Worm (Caenorhabditis elegans): ENCODE measurements around the gene lgc-54.
A peak's percentile ranks its signal among the peaks of the same experiment; 100 is the strongest.

lgc-54 gene

ce11 chrV:6878559-6878958, 32.2 kb upstream of the lgc-54 start:
- no peak for TF ChIP-seq mdl-1 (tag; optimal IDR thresholded peaks at IDR 0.05)
- no peak for TF ChIP-seq nhr-11 (tag; optimal IDR thresholded peaks at IDR 0.05)
- no peak for TF ChIP-seq unc-55 (GFP tag; optimal IDR thresholded peaks at IDR 0.05)
- TF ChIP-seq unc-39 (tag; optimal IDR thresholded peaks at IDR 0.05): no peak
- no peak for TF ChIP-seq peb-1 (tag; optimal IDR thresholded peaks at IDR 0.05)
- TF ChIP-seq fos-1 (tag; optimal IDR thresholded peaks at IDR 0.05): no peak
- TF ChIP-seq skn-1 (tag; optimal IDR thresholded peaks at IDR 0.05): no peak
- no peak for TF ChIP-seq lin-11 (tag; optimal IDR thresholded peaks at IDR 0.05)
- TF ChIP-seq crh-2 (tag; optimal IDR thresholded peaks at IDR 0.05): no peak
- TF ChIP-seq nhr-6 (tag; optimal IDR thresholded peaks at IDR 0.05): no peak
- no peak for TF ChIP-seq sma-9 (GFP tag; optimal IDR thresholded peaks at IDR 0.05)
- no peak for TF ChIP-seq sma-9 (tag; optimal IDR thresholded peaks at IDR 0.05)
- TF ChIP-seq unc-62 (GFP tag; optimal IDR thresholded peaks at IDR 0.05): no peak
- no peak for TF ChIP-seq lin-39 (tag; optimal IDR thresholded peaks at IDR 0.05)
- no peak for TF ChIP-seq sma-3 (GFP tag; optimal IDR thresholded peaks at IDR 0.05)

DNA sequence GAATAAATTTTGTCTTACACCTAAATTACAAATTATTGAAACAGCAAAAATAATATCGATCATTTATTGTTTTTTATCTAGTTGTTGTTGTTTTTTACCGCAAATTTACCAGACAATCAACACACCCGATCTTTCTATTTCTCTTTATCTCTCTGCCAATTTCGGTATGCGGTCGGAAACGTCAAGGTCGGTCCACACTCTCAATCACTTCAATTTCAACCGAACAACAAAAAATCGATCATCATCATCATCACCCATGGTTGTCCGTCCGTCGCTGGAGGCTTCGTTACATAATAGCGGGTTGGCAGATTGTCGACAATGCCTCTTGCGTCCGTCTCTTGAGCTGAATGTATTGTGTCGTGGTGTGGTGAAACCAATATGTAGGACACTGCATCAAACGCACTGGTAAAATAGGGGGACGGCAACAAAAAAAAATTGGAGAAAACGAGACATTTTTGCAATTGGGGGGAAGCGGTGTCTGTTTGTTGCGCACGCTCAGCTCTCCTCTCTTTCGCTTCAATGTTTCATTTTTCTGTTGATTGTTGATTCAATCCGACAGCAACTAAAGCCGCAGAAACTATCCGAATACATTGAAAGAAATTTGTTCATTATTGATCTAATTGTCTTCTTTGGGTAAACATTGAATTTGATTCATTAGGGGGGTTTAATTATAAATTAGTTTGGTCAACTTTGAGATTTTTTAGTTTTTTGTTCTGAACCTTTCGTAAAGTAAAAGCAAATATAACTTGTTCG, 30.5 kb upstream of the lgc-54 start:
- TF ChIP-seq nhr-25 (tag; optimal IDR thresholded peaks at IDR 0.05): peak; percentile 61
- no peak for TF ChIP-seq egl-27 (tag; optimal IDR thresholded peaks at IDR 0.05)
- TF ChIP-seq nhr-77 (tag; optimal IDR thresholded peaks at IDR 0.05): no peak
- TF ChIP-seq nhr-129 (tag; optimal IDR thresholded peaks at IDR 0.05): peak; percentile 41
- peak; percentile 49 for TF ChIP-seq ceh-16 (tag; optimal IDR thresholded peaks at IDR 0.05)
- no peak for TF ChIP-seq blmp-1 (tag; optimal IDR thresholded peaks at IDR 0.05; ENCODE audit: insufficient read depth)
- TF ChIP-seq F13H6.1 (tag; optimal IDR thresholded peaks at IDR 0.05): peak; percentile 19
- TF ChIP-seq elt-1 (tag; optimal IDR thresholded peaks at IDR 0.05): peak; percentile 10
- TF ChIP-seq snpc-4 (tag; optimal IDR thresholded peaks at IDR 0.05): no peak
- peak; percentile 23 for TF ChIP-seq C34F6.9 (tag; optimal IDR thresholded peaks at IDR 0.05)
- no peak for TF ChIP-seq sma-9 (GFP tag; optimal IDR thresholded peaks at IDR 0.05)
- no peak for TF ChIP-seq sma-9 (tag; optimal IDR thresholded peaks at IDR 0.05)

DNA sequence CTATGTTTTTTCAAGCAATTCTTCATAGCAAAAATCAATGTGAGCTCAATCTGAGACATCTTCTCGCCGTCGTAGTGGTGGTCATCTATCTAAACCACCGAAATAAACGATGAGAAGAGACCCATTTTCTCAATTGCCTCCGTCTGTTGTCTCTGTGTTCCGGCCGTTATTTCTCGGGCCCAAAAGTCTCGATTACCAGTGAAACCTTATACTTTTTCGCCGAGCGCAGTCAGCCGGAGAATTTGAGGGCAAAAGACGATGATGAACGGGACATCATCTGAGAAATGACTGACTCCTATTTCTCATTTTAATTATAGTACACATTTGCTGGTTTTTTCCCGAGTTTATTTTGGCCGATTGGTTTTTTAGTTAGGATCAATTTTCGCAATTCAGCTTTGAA, 29.4 kb upstream of the lgc-54 start:
- TF ChIP-seq gmeb-1 (tag; optimal IDR thresholded peaks at IDR 0.05): no peak
- peak; percentile 3 for TF ChIP-seq F13H6.1 (tag; optimal IDR thresholded peaks at IDR 0.05)

DNA sequence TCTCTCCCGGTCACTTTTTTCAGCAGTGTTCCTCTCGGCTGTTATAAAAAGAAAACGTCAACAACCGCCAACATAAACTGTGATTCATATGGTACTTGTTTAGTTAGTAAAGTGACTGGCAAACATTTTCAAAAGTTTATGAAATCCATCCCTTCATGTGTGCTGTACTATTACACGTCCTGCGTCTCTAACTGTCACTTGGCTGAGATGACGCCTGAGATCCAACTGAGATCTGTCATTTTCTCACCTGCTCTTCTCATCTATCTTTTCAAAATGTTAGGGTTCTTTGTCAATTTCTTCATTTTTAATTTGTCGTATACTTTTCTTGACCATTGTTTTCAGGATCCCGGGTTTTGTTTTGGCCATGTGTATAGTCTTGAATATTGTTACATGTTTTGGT, 28.3 kb upstream of the lgc-54 start:
- no peak for TF ChIP-seq lin-11 (tag; optimal IDR thresholded peaks at IDR 0.05)
- no peak for TF ChIP-seq skn-1 (tag; optimal IDR thresholded peaks at IDR 0.05)
- no peak for TF ChIP-seq nhr-77 (tag; optimal IDR thresholded peaks at IDR 0.05)
- TF ChIP-seq crh-2 (tag; optimal IDR thresholded peaks at IDR 0.05): no peak
- no peak for TF ChIP-seq nhr-12 (tag; optimal IDR thresholded peaks at IDR 0.05)
- TF ChIP-seq F13H6.1 (tag; optimal IDR thresholded peaks at IDR 0.05): peak; percentile 2
- TF ChIP-seq nhr-6 (tag; optimal IDR thresholded peaks at IDR 0.05): no peak
- TF ChIP-seq aly-2 (tag; optimal IDR thresholded peaks at IDR 0.05): no peak
- TF ChIP-seq nhr-129 (tag; optimal IDR thresholded peaks at IDR 0.05): peak; percentile 37
- no peak for TF ChIP-seq ztf-4 (tag; optimal IDR thresholded peaks at IDR 0.05)

DNA sequence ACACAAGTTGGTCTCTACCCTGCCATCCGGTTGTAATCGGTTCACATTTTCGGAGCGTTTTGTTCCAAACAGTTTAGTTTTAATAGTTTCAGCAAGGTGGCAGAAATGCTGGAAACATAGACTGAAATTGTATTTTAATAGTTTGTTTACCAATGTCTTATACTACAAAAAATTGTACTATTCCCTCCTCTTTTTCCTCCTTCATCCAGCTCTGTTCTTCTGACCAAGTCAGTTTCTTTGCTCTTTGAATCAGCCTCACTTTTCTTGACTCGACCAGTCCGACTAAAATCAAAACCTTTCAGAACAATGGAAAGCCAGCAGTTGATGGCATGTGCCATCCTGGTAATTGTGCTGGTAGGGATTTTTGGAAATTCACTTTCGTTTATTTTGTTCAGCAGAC, 23.6 kb upstream of the lgc-54 start, which contains the start of gene frpr-18:
Gene frpr-18, plus strand, starts transcription at position 301 of the 400 bp plus-strand sequence.
- no peak for TF ChIP-seq ceh-16 (tag; optimal IDR thresholded peaks at IDR 0.05)
- no peak for TF ChIP-seq nhr-11 (tag; optimal IDR thresholded peaks at IDR 0.05)
- no peak for TF ChIP-seq F13H6.1 (tag; optimal IDR thresholded peaks at IDR 0.05)
- TF ChIP-seq dmd-4 (tag; optimal IDR thresholded peaks at IDR 0.05): no peak
- no peak for TF ChIP-seq blmp-1 (tag; optimal IDR thresholded peaks at IDR 0.05; ENCODE audit: insufficient read depth)
- TF ChIP-seq lin-39 (tag; optimal IDR thresholded peaks at IDR 0.05): no peak
- TF ChIP-seq mab-5 (tag; optimal IDR thresholded peaks at IDR 0.05): no peak
- no peak for TF ChIP-seq ama-1 (optimal IDR thresholded peaks at IDR 0.05)
- no peak for TF ChIP-seq fos-1 (tag; optimal IDR thresholded peaks at IDR 0.05)
- TF ChIP-seq zag-1 (tag; optimal IDR thresholded peaks at IDR 0.05): no peak
- no peak for TF ChIP-seq ztf-11 (tag; optimal IDR thresholded peaks at IDR 0.05)
- no peak for TF ChIP-seq skn-1 (tag; optimal IDR thresholded peaks at IDR 0.05)
- TF ChIP-seq sma-9 (GFP tag; optimal IDR thresholded peaks at IDR 0.05): no peak
- TF ChIP-seq sma-9 (tag; optimal IDR thresholded peaks at IDR 0.05): no peak
- TF ChIP-seq ztf-1 (GFP tag; conservative IDR thresholded peaks at IDR 0.05): no peak
- TF ChIP-seq sem-4 (tag; optimal IDR thresholded peaks at IDR 0.05): no peak
- no peak for TF ChIP-seq lin-13 (GFP tag; optimal IDR thresholded peaks at IDR 0.05)
